Worm (Caenorhabditis elegans) whole organism, mixed stage, embryonic: ENCODE data around the gene cyp-35B1.

Experiments used
- bed-3 ChIP-seq: fragments of 200-800 bp; sonication (Bioruptor generic); optimal IDR thresholded peaks from 3 replicates; lab custom pipeline; 2018; ENCODE audit warnings: mild to moderate bottlenecking, missing genetic modification characterization, moderate library complexity, missing compliant biosample characterization
- blmp-1 ChIP-seq: fragments of 150-350 bp; optimal IDR thresholded peaks from 2 replicates; lab custom pipeline; 2014; ENCODE audit warnings: missing biosample characterization, missing genetic modification characterization
- ceh-39 ChIP-seq: fragments of 150-350 bp; optimal IDR thresholded peaks from 2 replicates; lab custom pipeline; 2014; ENCODE audit warnings: missing biosample characterization, missing genetic modification characterization
- ceh-43 ChIP-seq: fragments of 200-800 bp; sonication (Bioruptor generic); optimal IDR thresholded peaks from 2 replicates; lab custom pipeline; 2018; ENCODE audit warnings: mild to moderate bottlenecking, missing genetic modification characterization, moderate library complexity, missing compliant biosample characterization
- ceh-83 ChIP-seq: fragments of 200-800 bp; sonication (Bioruptor generic); optimal IDR thresholded peaks from 2 replicates; lab custom pipeline; 2018; ENCODE audit warnings: mild to moderate bottlenecking, missing genetic modification characterization, missing compliant biosample characterization
- cnd-1 ChIP-seq: fragments of 200-800 bp; sonication (Bioruptor generic); optimal IDR thresholded peaks from 2 replicates; lab custom pipeline; 2018; ENCODE audit warnings: mild to moderate bottlenecking, missing genetic modification characterization, missing compliant biosample characterization
- drap-1 ChIP-seq: fragments of 200-800 bp; sonication (Bioruptor generic); optimal IDR thresholded peaks from 3 replicates; lab custom pipeline; 2018; ENCODE audit warnings: mild to moderate bottlenecking, missing genetic modification characterization, missing compliant biosample characterization
- elt-3 ChIP-seq: fragments of 150-350 bp; optimal IDR thresholded peaks from 2 replicates; lab custom pipeline; 2014; ENCODE audit warnings: missing biosample characterization, missing genetic modification characterization
- flh-1 ChIP-seq: fragments of 200-800 bp; sonication (Bioruptor generic); optimal IDR thresholded peaks from 2 replicates; lab custom pipeline; 2018; ENCODE audit warnings: mild to moderate bottlenecking, missing genetic modification characterization, moderate library complexity, missing compliant biosample characterization
- ham-2 ChIP-seq: fragments of 200-800 bp; sonication (Bioruptor generic); optimal IDR thresholded peaks from 2 replicates; lab custom pipeline; 2018; ENCODE audit warnings: mild to moderate bottlenecking, missing genetic modification characterization, missing compliant biosample characterization
- hlh-1 ChIP-seq: fragments of 150-350 bp; optimal IDR thresholded peaks from 2 replicates; lab custom pipeline; 2014; ENCODE audit warnings: missing biosample characterization, missing genetic modification reagents, missing genetic modification characterization
- lin-13 ChIP-seq: fragments of 150-350 bp; optimal IDR thresholded peaks from 2 replicates; lab custom pipeline; 2014; ENCODE audit warnings: missing biosample characterization, missing genetic modification characterization
- lin-32 ChIP-seq: fragments of 200-800 bp; sonication (Bioruptor generic); optimal IDR thresholded peaks from 2 replicates; lab custom pipeline; 2018; ENCODE audit warnings: mild to moderate bottlenecking, missing genetic modification characterization, missing compliant biosample characterization
- lsy-2 ChIP-seq: fragments of 150-350 bp; optimal IDR thresholded peaks from 2 replicates; lab custom pipeline; 2014; ENCODE audit warnings: missing biosample characterization, missing genetic modification characterization
- mab-5 ChIP-seq: fragments of 150-350 bp; optimal IDR thresholded peaks from 2 replicates; lab custom pipeline; 2014; ENCODE audit warnings: missing biosample characterization, missing genetic modification characterization
- mep-1 ChIP-seq: fragments of 150-350 bp; optimal IDR thresholded peaks from 2 replicates; lab custom pipeline; 2017; ENCODE audit warnings: missing biosample characterization, missing genetic modification reagents, missing genetic modification characterization, inconsistent platforms
- mls-2 ChIP-seq: sonication (generic microtip); optimal IDR thresholded peaks from 2 replicates; lab custom pipeline; 2016; ENCODE audit warnings: mild to moderate bottlenecking, missing genetic modification characterization, moderate library complexity, missing compliant biosample characterization
- nhr-12 ChIP-seq: fragments of 150-350 bp; optimal IDR thresholded peaks from 2 replicates; lab custom pipeline; 2014; ENCODE audit warnings: missing biosample characterization, missing genetic modification characterization
- nhr-2 ChIP-seq: fragments of 150-350 bp; optimal IDR thresholded peaks from 2 replicates; lab custom pipeline; 2014; ENCODE audit warnings: missing biosample characterization, missing genetic modification characterization
- nhr-237 ChIP-seq: fragments of 150-350 bp; optimal IDR thresholded peaks from 2 replicates; lab custom pipeline; 2014; ENCODE audit warnings: missing biosample characterization, missing genetic modification characterization
- nhr-28 ChIP-seq: fragments of 150-350 bp; optimal IDR thresholded peaks from 2 replicates; lab custom pipeline; 2014; ENCODE audit warnings: missing biosample characterization, missing genetic modification characterization
- nhr-76 ChIP-seq: sonication (generic microtip); optimal IDR thresholded peaks from 2 replicates; lab custom pipeline; 2017; ENCODE audit warnings: missing biosample characterization, missing genetic modification characterization
- pha-4 ChIP-seq: fragments of 150-350 bp; optimal IDR thresholded peaks from 2 replicates; lab custom pipeline; 2018; ENCODE audit warnings: missing biosample characterization, missing genetic modification reagents, missing genetic modification characterization
- sem-2 ChIP-seq: fragments of 200-800 bp; sonication (Bioruptor generic); optimal IDR thresholded peaks from 2 replicates; lab custom pipeline; 2018; ENCODE audit warnings: mild to moderate bottlenecking, missing genetic modification characterization, missing compliant biosample characterization
- sptf-1 ChIP-seq: sonication (generic microtip); optimal IDR thresholded peaks from 2 replicates; lab custom pipeline; 2017; ENCODE audit warnings: mild to moderate bottlenecking, missing genetic modification characterization, moderate library complexity, missing compliant biosample characterization
- unc-120 ChIP-seq: sonication (generic microtip); optimal IDR thresholded peaks from 2 replicates; lab custom pipeline; 2017; ENCODE audit warnings: missing genetic modification characterization, missing compliant biosample characterization; ENCODE audit not compliant: poor library complexity, severe bottlenecking
- unc-39 ChIP-seq: fragments of 150-350 bp; optimal IDR thresholded peaks from 2 replicates; lab custom pipeline; 2014; ENCODE audit warnings: missing biosample characterization, missing genetic modification characterization
- unc-62 ChIP-seq: fragments of 150-350 bp; optimal IDR thresholded peaks from 2 replicates; lab custom pipeline; 2014; ENCODE audit warnings: missing biosample characterization, missing genetic modification reagents, missing genetic modification characterization
- zip-8 ChIP-seq: fragments of 150-350 bp; optimal IDR thresholded peaks from 2 replicates; lab custom pipeline; 2014; ENCODE audit warnings: missing biosample characterization, missing genetic modification characterization
- ztf-11 ChIP-seq: fragments of 150-350 bp; optimal IDR thresholded peaks from 2 replicates; lab custom pipeline; 2014; ENCODE audit warnings: missing biosample characterization, missing genetic modification characterization

The cyp-35B1 gene

ce11 chrV:3892361-3892904, 46.4 kb upstream of the cyp-35B1 start, which contains the start of gene C17E7.4:
Gene C17E7.4, plus strand, starts transcription at chrV:3892854.
- TF ChIP-seq pha-4 (no peak), ceh-43 (no peak), unc-62 (GFP tag; lab: Kevin White, UChicago) (no peak)
- TF ChIP-seq, all 35 proteins: peak for 0

- TF ChIP-seq sptf-1 (tag; lab: Kevin White, UChicago) = no peak
- no peak for TF ChIP-seq blmp-1 (tag; lab: Kevin White, UChicago)
- no peak for TF ChIP-seq mab-5
- no peak for TF ChIP-seq ham-2 (GFP tag; lab: Kevin White, UChicago)
- no peak for TF ChIP-seq nhr-2
Observed at ce11 chrV:3894661-3895060, 44.2 kb upstream of the cyp-35B1 start, which contains the start of gene sre-9. Gene sre-9, plus strand, starts transcription at chrV:3894961.

- no peak for TF ChIP-seq mep-1 (tag; lab: Kevin White, UChicago)
- no peak for TF ChIP-seq nhr-2
- TF ChIP-seq unc-39 (tag; lab: Kevin White, UChicago) = no peak
- TF ChIP-seq cnd-1 = no peak
- TF ChIP-seq ceh-83 (GFP tag; lab: Kevin White, UChicago) = no peak
- no peak for TF ChIP-seq ztf-11 (tag; lab: Kevin White, UChicago)
- no peak for TF ChIP-seq ham-2 (GFP tag; lab: Kevin White, UChicago)
- TF ChIP-seq bed-3 (GFP tag; lab: Kevin White, UChicago) = no peak
- TF ChIP-seq zip-8 (tag; lab: Kevin White, UChicago) = peak; percentile 99
- TF ChIP-seq, all 35 proteins: peak for 1
Observed at ce11 chrV:3896018-3896417, 42.8 kb upstream of the cyp-35B1 start.

- no peak for TF ChIP-seq sem-2
Observed at ce11 chrV:3900102-3900501, 38.7 kb upstream of the cyp-35B1 start, which contains the start of gene irld-22. Gene irld-22, minus strand, starts transcription at chrV:3900202.

- TF ChIP-seq ztf-11 (tag; lab: Kevin White, UChicago) (no peak), blmp-1 (tag; lab: Kevin White, UChicago) (no peak), ham-2 (GFP tag; lab: Kevin White, UChicago) (no peak), mab-5 (no peak)
- TF ChIP-seq, all 35 proteins: peak for 0
Observed at ce11 chrV:3902458-3903157, 36.2 kb upstream of the cyp-35B1 start, which contains the start of the genes str-229 and srh-190. Gene str-229, minus strand, starts transcription at chrV:3902558. Gene srh-190, plus strand, starts transcription at chrV:3903107.

- no peak for TF ChIP-seq unc-120 (tag; lab: Kevin White, UChicago)
- TF ChIP-seq nhr-237 (tag; lab: Kevin White, UChicago) = no peak
- no peak for TF ChIP-seq lin-13 (tag; lab: Kevin White, UChicago)
- no peak for TF ChIP-seq ztf-11 (tag; lab: Kevin White, UChicago)
Observed at ce11 chrV:3903424-3903823, 35.4 kb upstream of the cyp-35B1 start.

ce11 chrV:3905841-3906240, 33.0 kb upstream of the cyp-35B1 start, which contains the start of gene nhr-156:
Gene nhr-156, plus strand, starts transcription at chrV:3906106.
- no peak for TF ChIP-seq ceh-83 (GFP tag; lab: Kevin White, UChicago)
- no peak for TF ChIP-seq lsy-2 (tag; lab: Kevin White, UChicago)
- TF ChIP-seq ceh-43 = no peak
- no peak for TF ChIP-seq nhr-76 (tag; lab: Kevin White, UChicago)

- no peak for TF ChIP-seq ceh-39 (tag; lab: Kevin White, UChicago)
- TF ChIP-seq drap-1 (GFP tag; lab: Kevin White, UChicago) = no peak
- TF ChIP-seq cnd-1 = no peak
- no peak for TF ChIP-seq nhr-12 (tag; lab: Kevin White, UChicago)
- no peak for TF ChIP-seq mls-2
- no peak for TF ChIP-seq lin-32
- TF ChIP-seq unc-62 (GFP tag; lab: Kevin White, UChicago) = no peak
- TF ChIP-seq nhr-28 (tag; lab: Kevin White, UChicago) = no peak
- no peak for TF ChIP-seq nhr-2
- TF ChIP-seq mab-5 = no peak
- no peak for TF ChIP-seq flh-1 (GFP tag; lab: Kevin White, UChicago)
- no peak for TF ChIP-seq ceh-43
- TF ChIP-seq unc-39 (tag; lab: Kevin White, UChicago) = no peak
- no peak for TF ChIP-seq mep-1 (tag; lab: Kevin White, UChicago)
- TF ChIP-seq blmp-1 (tag; lab: Kevin White, UChicago) = no peak
- TF ChIP-seq hlh-1 (tag; lab: Kevin White, UChicago) = no peak
- TF ChIP-seq elt-3 (tag; lab: Kevin White, UChicago) = no peak
- TF ChIP-seq, all 35 proteins: peak for 0
Observed at ce11 chrV:3912472-3912871, 26.4 kb upstream of the cyp-35B1 start, which contains the start of gene srx-68. Gene srx-68, plus strand, starts transcription at chrV:3912772.
